Fruit fly (Drosophila melanogaster) whole organism, wandering third instar larva: ENCODE data around the gene CG13876.

Experiments used
- Abd-B ChIP-seq: fragments of >200 bp; optimal IDR thresholded peaks from 2 replicates; lab custom pipeline; 2017; ENCODE audit warnings: missing biosample characterization, missing genetic modification characterization
- CG32264 ChIP-seq: fragments of 200-800 bp; sonication (Bioruptor generic); optimal IDR thresholded peaks from 2 replicates; lab custom pipeline; 2016; ENCODE audit warnings: missing biosample characterization, missing genetic modification characterization
- CG9705 ChIP-seq: fragments of 200-800 bp; sonication (Bioruptor generic); optimal IDR thresholded peaks from 2 replicates; lab custom pipeline; 2018; ENCODE audit warnings: missing biosample characterization, mild to moderate bottlenecking, missing genetic modification characterization
- Mio ChIP-seq: sonication (Bioruptor generic); optimal IDR thresholded peaks from 2 replicates; lab custom pipeline; 2016; ENCODE audit warnings: missing biosample characterization, missing genetic modification characterization
- Myc ChIP-seq: fragments of >200 bp; optimal IDR thresholded peaks from 2 replicates; lab custom pipeline; 2017
- OdsH ChIP-seq: fragments of 200-800 bp; sonication (Bioruptor generic); optimal IDR thresholded peaks from 2 replicates; lab custom pipeline; 2016; ENCODE audit warnings: missing biosample characterization, mild to moderate bottlenecking, missing genetic modification characterization
- Sp1 ChIP-seq: fragments of 200-800 bp; sonication (Bioruptor generic); optimal IDR thresholded peaks from 3 replicates; lab custom pipeline; 2019; ENCODE audit warnings: missing biosample characterization, mild to moderate bottlenecking, missing genetic modification characterization, moderate library complexity
- dmrt93B ChIP-seq: fragments of 200-800 bp; sonication (Bioruptor generic); optimal IDR thresholded peaks from 2 replicates; lab custom pipeline; 2018; ENCODE audit warnings: missing biosample characterization, mild to moderate bottlenecking, missing genetic modification characterization
- dsf ChIP-seq: sonication (Bioruptor generic); optimal IDR thresholded peaks from 2 replicates; lab custom pipeline; 2016; ENCODE audit warnings: missing biosample characterization, missing genetic modification characterization, borderline replicate concordance
- foxo ChIP-seq, 2 experiments: fragments of 200-800 bp; sonication (Bioruptor generic); optimal IDR thresholded peaks; 2 replicates in 1 of 2; 3 replicates in 1 of 2; lab custom pipeline; 2016 to 2017; ENCODE audit warnings: missing biosample characterization in 2 of 2, missing genetic modification characterization in 2 of 2
- fru ChIP-seq: fragments of 200-800 bp; sonication (Bioruptor generic); optimal IDR thresholded peaks from 3 replicates; lab custom pipeline; 2016; ENCODE audit warnings: missing biosample characterization, mild to moderate bottlenecking, missing genetic modification characterization
- lola ChIP-seq: fragments of >200 bp; optimal IDR thresholded peaks from 2 replicates; lab custom pipeline; 2017; ENCODE audit warnings: missing biosample characterization, missing genetic modification characterization
- pan ChIP-seq: fragments of >200 bp; optimal IDR thresholded peaks from 2 replicates; lab custom pipeline; 2017

DNA sequence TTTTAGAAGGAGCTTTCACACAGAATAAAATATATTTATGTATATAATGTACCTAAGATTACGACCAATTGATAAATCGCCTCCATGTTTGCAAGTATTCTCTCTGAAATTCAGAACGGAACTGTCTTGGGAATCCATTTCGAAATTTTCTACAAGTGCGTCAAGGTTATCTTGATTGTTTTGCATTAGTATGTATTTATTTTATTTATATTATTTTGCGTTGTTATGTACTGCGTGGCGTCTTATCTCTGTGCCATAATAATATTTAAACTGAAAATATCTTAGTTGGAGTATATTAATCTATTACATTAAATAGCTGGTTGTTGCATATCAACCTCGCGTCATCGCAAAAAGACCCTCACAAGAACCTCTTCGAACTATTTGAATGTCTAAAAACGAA, 25.6 kb downstream of the CG13876 start, which contains the start of gene CG42846:
- TF ChIP-seq Myc (lab: Kevin White, UChicago) (no peak), pan (lab: Kevin White, UChicago) (no peak), CG9705 (GFP tag; lab: Kevin White, UChicago) (no peak), dsf (GFP tag; lab: Kevin White, UChicago) (no peak), Mio (GFP tag; lab: Kevin White, UChicago) (no peak), Abd-B (GFP tag; lab: Kevin White, UChicago) (no peak), lola (GFP tag; lab: Kevin White, UChicago) (no peak), Sp1 (GFP tag; lab: Kevin White, UChicago) (no peak), dmrt93B (GFP tag; lab: Kevin White, UChicago) (no peak), foxo (GFP tag; optimal IDR thresholded peaks at IDR 0.05; lab: Kevin White, UChicago) (no peak), OdsH (no peak), CG32264 (GFP tag; lab: Kevin White, UChicago) (no peak), fru (GFP tag; lab: Kevin White, UChicago) (no peak)
